Worm (Caenorhabditis elegans): ENCODE data around the gene T01G5.6.

Gene T01G5.6

DNA sequence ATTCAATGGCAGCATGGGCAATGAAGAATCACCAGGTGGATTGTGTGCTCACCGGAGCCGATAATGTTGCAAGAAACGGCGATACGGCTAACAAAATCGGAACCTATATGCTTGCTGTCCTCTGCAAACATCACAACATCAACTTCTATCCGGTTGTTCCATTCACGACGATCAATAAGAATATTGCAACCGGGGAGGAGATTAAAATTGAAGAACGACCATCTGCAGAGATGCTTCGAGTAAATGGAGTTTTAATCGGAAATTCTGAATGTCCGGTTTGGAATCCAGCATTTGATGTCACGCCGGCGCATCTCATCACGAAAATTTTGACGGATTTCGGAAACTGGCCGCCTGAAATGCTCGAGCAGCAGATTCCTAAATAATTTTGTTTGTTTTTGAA is 30.2 kb downstream of the T01G5.6 start (continued):
- TF ChIP-seq lin-40 (tag; optimal IDR thresholded peaks at IDR 0.05) = no peak
- no peak for TF ChIP-seq egl-44 (GFP tag; IDR thresholded peaks at IDR 0.05)
- TF ChIP-seq hrde-1 (tag; optimal IDR thresholded peaks at IDR 0.05; ENCODE audit: borderline replicate concordance) = no peak
- TF ChIP-seq die-1 (tag; optimal IDR thresholded peaks at IDR 0.05) = peak; percentile 5
- TF ChIP-seq attf-6 (GFP tag; IDR thresholded peaks at IDR 0.05) = peak; percentile 57
- no peak for TF ChIP-seq F52B5.7 (tag; optimal IDR thresholded peaks at IDR 0.05)
- peak; percentile 22 for TF ChIP-seq F10E7.11 (tag; optimal IDR thresholded peaks at IDR 0.05)
- TF ChIP-seq nhr-80 (tag; optimal IDR thresholded peaks at IDR 0.05) = no peak
- TF ChIP-seq cebp-1 (GFP tag; IDR thresholded peaks at IDR 0.05) = no peak
- peak; percentile 65 for TF ChIP-seq cebp-1 (tag; optimal IDR thresholded peaks at IDR 0.05)
- TF ChIP-seq sdz-38 (tag; optimal IDR thresholded peaks at IDR 0.05) = no peak
- TF ChIP-seq madf-3 (GFP tag; IDR thresholded peaks at IDR 0.05) = peak; percentile 58; the same call in 1 of the 2 replicates
- no peak for TF ChIP-seq nhr-179 (tag; optimal IDR thresholded peaks at IDR 0.05)
- no peak for TF ChIP-seq bed-2 (GFP tag; IDR thresholded peaks at IDR 0.05)
- no peak for TF ChIP-seq pha-4 (tag; optimal IDR thresholded peaks at IDR 0.05)
- TF ChIP-seq ekl-4 (GFP tag; IDR thresholded peaks at IDR 0.05) = peak; percentile 58
- no peak for TF ChIP-seq T26A5.8 (tag; optimal IDR thresholded peaks at IDR 0.05)
- peak; percentile 6 for TF ChIP-seq nhr-90 (tag; optimal IDR thresholded peaks at IDR 0.05)
- peak; percentile 27 for TF ChIP-seq lin-54 (GFP tag; optimal IDR thresholded peaks at IDR 0.05)
- TF ChIP-seq F57C9.4 (tag; optimal IDR thresholded peaks at IDR 0.05) = peak; percentile 4
- TF ChIP-seq hmg-1.2 (GFP tag; IDR thresholded peaks at IDR 0.05) = peak; percentile 40
- TF ChIP-seq repo-1 (tag; optimal IDR thresholded peaks at IDR 0.05) = peak; percentile 71
- peak; percentile 14 for TF ChIP-seq attf-5 (GFP tag; optimal IDR thresholded peaks at IDR 0.05)
- TF ChIP-seq dpl-1 (GFP tag; optimal IDR thresholded peaks at IDR 0.05) = no peak
- no peak for TF ChIP-seq ztf-6 (GFP tag; IDR thresholded peaks at IDR 0.05)
- TF ChIP-seq aptf-2 (GFP tag; conservative IDR thresholded peaks at IDR 0.05) = no peak
- TF ChIP-seq egrh-3 (GFP tag; IDR thresholded peaks at IDR 0.05) = no peak
- TF ChIP-seq B0019.2 (GFP tag; conservative IDR thresholded peaks at IDR 0.05) = no peak
- peak; percentile 53 for TF ChIP-seq tbp1 (GFP tag; optimal IDR thresholded peaks at IDR 0.05)
- no peak for TF ChIP-seq hlh-26 (GFP tag; conservative IDR thresholded peaks at IDR 0.05)
- TF ChIP-seq F57A8.1 (GFP tag; optimal IDR thresholded peaks at IDR 0.05) = no peak
- no peak for TF ChIP-seq fkh-3 (tag; optimal IDR thresholded peaks at IDR 0.05)
- TF ChIP-seq efl-1 (GFP tag; optimal IDR thresholded peaks at IDR 0.05) = no peak
- TF ChIP-seq Y95B8A.8 (GFP tag; IDR thresholded peaks at IDR 0.05) = 0 out of 2 replicates have a peak, but pooled peaks have one; percentile 40
- no peak for TF ChIP-seq C06A6.2 (GFP tag; conservative IDR thresholded peaks at IDR 0.05)
- TF ChIP-seq mcd-1 (GFP tag; IDR thresholded peaks at IDR 0.05) = peak; percentile 51; the same call in 1 of the 2 replicates

DNA sequence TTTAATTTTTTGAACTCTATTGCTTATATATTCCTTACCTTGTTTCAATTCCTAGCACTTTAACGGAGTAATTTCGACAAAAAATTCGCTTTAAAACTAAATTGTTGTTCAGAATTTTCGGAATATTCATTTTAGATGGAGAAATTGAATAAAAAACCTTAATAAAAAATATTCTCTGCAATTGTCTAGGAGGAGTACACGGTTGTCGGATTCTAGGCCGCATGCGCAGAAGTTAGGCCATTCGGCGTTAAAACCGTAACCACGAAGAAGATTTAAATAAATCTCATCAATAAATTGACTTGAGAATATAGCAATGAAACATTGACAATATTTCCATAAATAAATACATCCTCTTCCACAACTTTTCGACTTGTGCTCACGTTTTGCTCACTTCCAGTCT is 31.6 kb downstream of the T01G5.6 start, which contains the start of the genes C01G10.10 and C01G10.9:
Gene C01G10.10 (minus strand): TSS at position 151 of the 400 bp plus-strand sequence.
Gene C01G10.9 (plus strand): TSS at position 240 of the 400 bp plus-strand sequence.
- no peak for TF ChIP-seq dpff-1 (tag; optimal IDR thresholded peaks at IDR 0.05)
- TF ChIP-seq B0336.3 (GFP tag; IDR thresholded peaks at IDR 0.05) = no peak
- peak; percentile 19 for TF ChIP-seq lsl-1 (GFP tag; optimal IDR thresholded peaks at IDR 0.05)
- no peak for TF ChIP-seq B0035.1 (tag; optimal IDR thresholded peaks at IDR 0.05)
- no peak for TF ChIP-seq athp-1 (tag; optimal IDR thresholded peaks at IDR 0.05)
- TF ChIP-seq rpc-1 (optimal IDR thresholded peaks at IDR 0.05) = no peak
- TF ChIP-seq rpc-1 (tag; optimal IDR thresholded peaks at IDR 0.05) = no peak
- TF ChIP-seq dox-1 (GFP tag; IDR thresholded peaks at IDR 0.05) = 0 out of 2 replicates have a peak, but pooled peaks have one; percentile 18
- no peak for TF ChIP-seq hlh-26 (GFP tag; conservative IDR thresholded peaks at IDR 0.05)
- no peak for TF ChIP-seq Y53F4B.3 (GFP tag; IDR thresholded peaks at IDR 0.05)
- no peak for TF ChIP-seq Y56A3A.18 (GFP tag; IDR thresholded peaks at IDR 0.05)
- TF ChIP-seq tbp1 (GFP tag; optimal IDR thresholded peaks at IDR 0.05) = no peak
- no peak for TF ChIP-seq ztf-26 (tag; optimal IDR thresholded peaks at IDR 0.05)
- no peak for TF ChIP-seq sdz-38 (tag; optimal IDR thresholded peaks at IDR 0.05)
- TF ChIP-seq cebp-1 (GFP tag; IDR thresholded peaks at IDR 0.05) = no peak
- TF ChIP-seq cebp-1 (tag; optimal IDR thresholded peaks at IDR 0.05) = peak; percentile 31
- no peak for TF ChIP-seq F49E8.2 (tag; optimal IDR thresholded peaks at IDR 0.05; ENCODE audit: insufficient read depth)
- no peak for TF ChIP-seq F57C9.4 (tag; optimal IDR thresholded peaks at IDR 0.05)
- TF ChIP-seq somi-1 (GFP tag; optimal IDR thresholded peaks at IDR 0.05) = no peak
- TF ChIP-seq madf-3 (GFP tag; IDR thresholded peaks at IDR 0.05) = no peak
- TF ChIP-seq ztf-25 (GFP tag; IDR thresholded peaks at IDR 0.05) = no peak
- no peak for TF ChIP-seq hrde-1 (tag; optimal IDR thresholded peaks at IDR 0.05; ENCODE audit: borderline replicate concordance)

Measured in whole organism, young adult.